Worm (Caenorhabditis elegans) whole organism, L3 larva: ENCODE results near the gene lron-5.

Experiments
- ZK546.5 ChIP-seq: sonication (generic microtip); optimal IDR thresholded peaks from 2 replicates; lab custom pipeline; 2017; ENCODE audit warnings: missing biosample characterization, missing genetic modification characterization
- daf-12 ChIP-seq: fragments of 150-350 bp; optimal IDR thresholded peaks from 2 replicates; lab custom pipeline; 2014; ENCODE audit warnings: missing biosample characterization, missing genetic modification reagents, missing genetic modification characterization
- jun-1 ChIP-seq: fragments of 150-350 bp; optimal IDR thresholded peaks from 2 replicates; lab custom pipeline; 2014; ENCODE audit warnings: missing biosample characterization, missing genetic modification reagents, missing genetic modification characterization
- lin-15B ChIP-seq: fragments of 150-350 bp; optimal IDR thresholded peaks from 2 replicates; lab custom pipeline; 2014; ENCODE audit warnings: missing biosample characterization, missing genetic modification characterization
- mdl-1 ChIP-seq: fragments of 150-350 bp; optimal IDR thresholded peaks from 2 replicates; lab custom pipeline; 2014; ENCODE audit warnings: missing biosample characterization, missing genetic modification characterization
- nhr-11 ChIP-seq: fragments of 150-350 bp; optimal IDR thresholded peaks from 2 replicates; lab custom pipeline; 2014; ENCODE audit warnings: missing biosample characterization, missing genetic modification characterization

- TF ChIP-seq daf-12 (tag; lab: Kevin White, UChicago) (no peak), nhr-11 (tag; lab: Kevin White, UChicago) (no peak), ZK546.5 (tag; lab: Kevin White, UChicago) (no peak), jun-1 (tag; lab: Kevin White, UChicago) (no peak), mdl-1 (no peak), lin-15B (tag; lab: Kevin White, UChicago) (no peak)
Observed at ce11 chrIII:4659426-4659825, 36.6 kb downstream of the lron-5 start.
